Fruit fly (Drosophila melanogaster) whole organism, pupa: ENCODE measurements around the gene pyd.
A peak's percentile ranks its signal among the peaks of the same experiment; 100 is the strongest.

Experiments
- CG10348 ChIP-seq: fragments of 200-800 bp; sonication (Bioruptor generic); IDR thresholded peaks from 2 replicates; pipeline ENCODE4 v1.3.6; 2022; ENCODE audit warnings: missing biosample characterization, missing genetic modification characterization
- CG12605 ChIP-seq: fragments of 200-800 bp; sonication (Bioruptor generic); IDR thresholded peaks from 2 replicates; pipeline ENCODE4 v1.3.6; 2022; ENCODE audit warnings: missing biosample characterization, missing genetic modification characterization
- CG13204 ChIP-seq: fragments of 200-800 bp; sonication (Bioruptor generic); optimal IDR thresholded peaks from 2 replicates; lab custom pipeline; 2018; ENCODE audit warnings: missing biosample characterization, mild to moderate bottlenecking, missing genetic modification characterization, moderate library complexity
- CG14655 ChIP-seq: fragments of 200-800 bp; sonication (Bioruptor generic); optimal IDR thresholded peaks from 3 replicates; lab custom pipeline; 2017; ENCODE audit warnings: mild to moderate bottlenecking, missing biosample characterization, missing genetic modification reagents, missing genetic modification characterization
- CG15710 ChIP-seq: fragments of 200-800 bp; sonication (Bioruptor generic); optimal IDR thresholded peaks from 2 replicates; lab custom pipeline; 2018; ENCODE audit warnings: missing biosample characterization, mild to moderate bottlenecking, missing genetic modification characterization, moderate library complexity
- CG17806 ChIP-seq: fragments of 200-800 bp; sonication (Bioruptor generic); optimal IDR thresholded peaks from 2 replicates; lab custom pipeline; 2018; ENCODE audit warnings: missing biosample characterization, mild to moderate bottlenecking, missing genetic modification characterization, moderate library complexity
- CG32121 ChIP-seq: fragments of 200-800 bp; sonication (Bioruptor generic); IDR thresholded peaks from 2 replicates; pipeline ENCODE4 v1.3.6; 2022; ENCODE audit warnings: missing biosample characterization, missing genetic modification characterization
- CG34367 ChIP-seq: fragments of 200-800 bp; sonication (Bioruptor generic); optimal IDR thresholded peaks from 2 replicates; lab custom pipeline; 2018; ENCODE audit warnings: missing biosample characterization, mild to moderate bottlenecking, missing genetic modification characterization
- CG4496 ChIP-seq: fragments of 200-800 bp; sonication (Bioruptor generic); IDR thresholded peaks from 3 replicates; pipeline ENCODE4 v1.3.6; 2022; ENCODE audit warnings: missing biosample characterization, missing genetic modification characterization
- CG8159 ChIP-seq: fragments of 200-800 bp; sonication (Bioruptor generic); optimal IDR thresholded peaks from 3 replicates; lab custom pipeline; 2018; ENCODE audit warnings: missing biosample characterization, mild to moderate bottlenecking, missing genetic modification characterization, moderate library complexity
- CG8301 ChIP-seq: fragments of 200-800 bp; sonication (Bioruptor generic); optimal IDR thresholded peaks from 2 replicates; lab custom pipeline; 2018; ENCODE audit warnings: missing biosample characterization, mild to moderate bottlenecking, missing genetic modification characterization
- CG9948 ChIP-seq: fragments of 200-800 bp; sonication (Bioruptor generic); optimal IDR thresholded peaks from 2 replicates; lab custom pipeline; 2018; ENCODE audit warnings: missing biosample characterization, mild to moderate bottlenecking, missing genetic modification characterization, moderate library complexity
- D1 ChIP-seq: fragments of 200-800 bp; sonication (Bioruptor generic); optimal IDR thresholded peaks from 2 replicates; lab custom pipeline; 2018; ENCODE audit warnings: missing biosample characterization, mild to moderate bottlenecking, missing genetic modification characterization, moderate library complexity
- EcR ChIP-seq: fragments of 200-800 bp; sonication (Bioruptor generic); optimal IDR thresholded peaks from 3 replicates; lab custom pipeline; 2019; ENCODE audit warnings: missing biosample characterization, missing genetic modification characterization, mild to moderate bottlenecking, moderate library complexity, missing genetic modification reagents
- Ets98B ChIP-seq: fragments of 200-800 bp; sonication (Bioruptor generic); IDR thresholded peaks from 2 replicates; pipeline ENCODE4 v1.3.6; 2022; ENCODE audit warnings: missing biosample characterization, missing genetic modification characterization
- Pif1A ChIP-seq: fragments of 200-800 bp; sonication (Bioruptor generic); optimal IDR thresholded peaks from 3 replicates; lab custom pipeline; 2016; ENCODE audit warnings: missing biosample characterization, missing genetic modification characterization
- Pif1B ChIP-seq: fragments of 200-800 bp; sonication (Bioruptor generic); optimal IDR thresholded peaks from 3 replicates; lab custom pipeline; 2016; ENCODE audit warnings: missing biosample characterization, missing genetic modification characterization
- Snoo ChIP-seq: fragments of 200-800 bp; sonication (Bioruptor generic); optimal IDR thresholded peaks from 3 replicates; lab custom pipeline; 2017; ENCODE audit warnings: missing biosample characterization, mild to moderate bottlenecking, missing genetic modification characterization, inconsistent platforms
- fd96Ca ChIP-seq: fragments of 200-800 bp; sonication (Bioruptor generic); IDR thresholded peaks from 3 replicates; pipeline ENCODE4 v1.3.6; 2022; ENCODE audit warnings: missing biosample characterization, missing genetic modification characterization
- gl ChIP-seq: fragments of 200-800 bp; sonication (Bioruptor generic); optimal IDR thresholded peaks from 2 replicates; lab custom pipeline; 2018; ENCODE audit warnings: missing biosample characterization, mild to moderate bottlenecking, missing genetic modification characterization
- rn ChIP-seq: fragments of 200-800 bp; sonication (Bioruptor generic); IDR thresholded peaks from 2 replicates; pipeline ENCODE4 v1.3.6; 2022; ENCODE audit warnings: missing biosample characterization, missing genetic modification characterization

The pyd gene

DNA sequence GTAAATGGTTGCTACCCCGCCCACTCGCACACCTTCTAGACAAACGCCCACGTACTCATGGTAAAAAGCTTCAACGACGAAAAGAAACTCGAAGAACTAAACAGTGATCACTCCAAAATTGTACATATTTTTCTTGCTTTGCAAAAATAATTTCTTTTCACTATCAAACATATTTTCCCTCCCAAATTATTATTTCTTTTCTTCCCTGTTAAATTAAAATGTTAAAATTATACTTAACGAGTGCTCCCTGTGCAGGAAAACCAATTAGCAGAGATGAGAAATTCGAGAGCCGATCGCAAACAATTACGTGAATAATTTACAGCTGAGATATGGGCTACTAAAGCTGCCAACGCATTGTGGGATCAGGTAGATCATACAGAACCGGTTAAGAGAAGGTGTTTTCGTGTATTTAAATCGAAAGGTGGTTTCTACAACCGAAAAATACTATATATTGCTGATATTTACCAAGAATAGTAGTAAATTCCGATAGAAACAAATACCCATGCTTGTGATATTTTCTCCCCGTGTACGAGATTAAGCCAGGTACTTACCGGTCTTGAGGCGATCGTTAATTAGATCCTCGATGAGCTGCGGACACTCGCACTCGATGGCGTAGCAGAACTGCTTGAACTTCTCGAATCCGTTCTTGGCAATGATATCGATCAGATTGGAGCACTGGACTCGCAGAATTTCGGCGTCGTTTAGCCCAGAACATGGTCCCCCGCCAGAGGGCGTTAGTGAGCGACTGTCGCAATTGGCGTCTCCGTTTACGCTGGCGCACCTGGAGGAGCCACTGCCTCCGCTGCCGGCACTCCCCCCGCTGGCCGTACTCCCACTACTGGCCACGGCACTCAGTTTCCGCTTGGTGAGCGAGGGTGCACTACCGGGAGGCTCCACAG lies 1.3 kb downstream of the pyd start:
- TF ChIP-seq CG4496 (GFP tag; lab: Robert Waterston, UW) (0 out of 3 replicates have a peak, but pooled peaks have one; percentile 40), CG17806 (tag; lab: Kevin White, UChicago) (peak; percentile 12), D1 (tag; lab: Kevin White, UChicago) (no peak), CG8159 (tag; lab: Kevin White, UChicago) (peak; percentile 49), CG15710 (peak; percentile 44), gl (tag; lab: Kevin White, UChicago) (no peak), Pif1B (GFP tag; lab: Kevin White, UChicago) (no peak), CG12605 (GFP tag; lab: Robert Waterston, UW) (peak; percentile 21; the same call in 1 of the 2 replicates), CG9948 (tag; lab: Kevin White, UChicago) (no peak), CG13204 (GFP tag; lab: Kevin White, UChicago) (no peak)
- TF ChIP-seq, all 21 proteins: peak for 5

DNA sequence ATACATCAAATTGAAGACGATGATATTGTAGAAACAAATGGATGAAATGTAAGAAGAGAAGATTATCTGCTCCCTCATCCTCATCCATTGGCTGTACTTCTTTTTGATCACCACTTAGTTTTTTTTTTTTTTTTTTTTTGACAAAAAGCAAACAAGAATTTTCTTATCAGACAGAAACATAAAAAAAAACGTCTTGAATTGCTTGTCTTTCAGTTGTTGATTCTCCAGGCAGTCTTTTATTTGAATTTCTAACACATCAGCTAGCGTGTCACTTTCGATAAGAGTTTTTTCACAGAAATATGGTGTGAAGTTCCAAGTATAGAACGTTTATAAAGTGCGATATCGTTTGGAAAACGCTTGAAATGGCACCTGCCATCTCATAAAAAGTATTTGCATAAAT lies 2.0 kb downstream of the pyd start:
- no peak for TF ChIP-seq CG17806 (tag; lab: Kevin White, UChicago)
- TF ChIP-seq EcR (GFP tag; lab: Kevin White, UChicago): no peak
- no peak for TF ChIP-seq gl (tag; lab: Kevin White, UChicago)
- TF ChIP-seq Pif1A: no peak
- no peak for TF ChIP-seq CG13204 (GFP tag; lab: Kevin White, UChicago)
- no peak for TF ChIP-seq Pif1B (GFP tag; lab: Kevin White, UChicago)
- no peak for TF ChIP-seq CG12605 (GFP tag; lab: Robert Waterston, UW)
- TF ChIP-seq CG32121 (GFP tag; lab: Robert Waterston, UW): no peak
- TF ChIP-seq CG8301 (tag; lab: Kevin White, UChicago): no peak
- no peak for TF ChIP-seq fd96Ca (GFP tag; lab: Robert Waterston, UW)
- TF ChIP-seq CG10348 (GFP tag; lab: Robert Waterston, UW): no peak
- no peak for TF ChIP-seq rn (GFP tag; lab: Robert Waterston, UW)
- no peak for TF ChIP-seq CG34367
- TF ChIP-seq Snoo (tag; lab: Kevin White, UChicago): no peak
- TF ChIP-seq D1 (tag; lab: Kevin White, UChicago): no peak
- TF ChIP-seq CG8159 (tag; lab: Kevin White, UChicago): no peak
- TF ChIP-seq CG14655 (GFP tag; lab: Kevin White, UChicago): no peak

DNA sequence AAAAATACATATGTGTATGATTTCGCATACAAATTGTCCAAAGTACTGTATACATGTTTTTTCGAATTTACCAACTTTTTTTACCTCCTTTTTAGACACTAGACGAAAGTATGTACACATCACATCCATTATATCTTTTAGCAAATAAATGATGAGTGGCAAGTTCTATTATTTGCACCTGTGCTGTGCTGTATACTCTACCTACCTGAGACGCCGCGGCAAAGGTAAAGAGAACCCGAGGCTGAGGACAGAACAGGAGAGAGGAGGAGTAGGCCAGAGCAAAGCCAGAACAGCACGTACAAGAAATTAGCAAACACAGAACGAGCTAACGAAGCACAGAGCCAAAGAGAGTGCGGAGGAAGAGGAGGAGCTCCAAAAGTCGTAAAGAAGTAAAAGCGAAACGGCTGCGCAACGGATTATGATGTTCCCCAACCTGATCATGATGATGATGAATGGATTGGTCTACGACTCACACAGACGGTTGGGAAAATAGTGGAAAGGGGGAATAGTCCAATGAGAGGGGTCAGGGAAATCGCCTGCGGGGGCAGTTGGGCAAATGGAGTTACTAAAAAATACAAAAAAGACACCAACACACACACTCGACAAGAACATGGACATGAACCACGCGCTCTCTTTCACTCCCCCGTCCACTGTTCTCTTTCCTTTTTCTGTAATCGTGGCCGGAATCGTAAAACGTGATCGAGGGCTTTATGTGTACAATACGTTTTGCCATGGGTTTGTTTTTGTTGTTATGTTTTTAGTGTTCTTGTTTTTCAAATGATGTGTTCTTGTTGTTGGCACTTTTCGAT lies 3.7 kb downstream of the pyd start:
- peak; percentile 93 for TF ChIP-seq CG8159 (tag; lab: Kevin White, UChicago)
- peak; percentile 99 for TF ChIP-seq CG9948 (tag; lab: Kevin White, UChicago)
- no peak for TF ChIP-seq CG10348 (GFP tag; lab: Robert Waterston, UW)
- peak; percentile 55 for TF ChIP-seq Ets98B (GFP tag; lab: Robert Waterston, UW)
- peak; percentile 91 for TF ChIP-seq CG15710
- TF ChIP-seq gl (tag; lab: Kevin White, UChicago): peak; percentile 77
- peak; percentile 75; the same call in 1 of the 2 replicates for TF ChIP-seq CG32121 (GFP tag; lab: Robert Waterston, UW)
- TF ChIP-seq CG17806 (tag; lab: Kevin White, UChicago): peak; percentile 97
- TF ChIP-seq CG13204 (GFP tag; lab: Kevin White, UChicago): peak; percentile 12
- peak; percentile 69 for TF ChIP-seq Pif1B (GFP tag; lab: Kevin White, UChicago)
- TF ChIP-seq rn (GFP tag; lab: Robert Waterston, UW): peak; percentile 70
- peak; percentile 91 for TF ChIP-seq CG8301 (tag; lab: Kevin White, UChicago)
- TF ChIP-seq CG4496 (GFP tag; lab: Robert Waterston, UW): peak; percentile 81
- TF ChIP-seq Snoo (tag; lab: Kevin White, UChicago): peak; percentile 76
- peak; percentile 98 for TF ChIP-seq CG14655 (GFP tag; lab: Kevin White, UChicago)
- peak; percentile 90 for TF ChIP-seq Pif1A
- peak; percentile 63; the same call in 2 of the 3 replicates for TF ChIP-seq fd96Ca (GFP tag; lab: Robert Waterston, UW)
- TF ChIP-seq EcR (GFP tag; lab: Kevin White, UChicago): peak; percentile 58
- peak; percentile 86 for TF ChIP-seq D1 (tag; lab: Kevin White, UChicago)
- TF ChIP-seq CG34367: peak; percentile 90
- peak; percentile 54 for TF ChIP-seq CG12605 (GFP tag; lab: Robert Waterston, UW)

DNA sequence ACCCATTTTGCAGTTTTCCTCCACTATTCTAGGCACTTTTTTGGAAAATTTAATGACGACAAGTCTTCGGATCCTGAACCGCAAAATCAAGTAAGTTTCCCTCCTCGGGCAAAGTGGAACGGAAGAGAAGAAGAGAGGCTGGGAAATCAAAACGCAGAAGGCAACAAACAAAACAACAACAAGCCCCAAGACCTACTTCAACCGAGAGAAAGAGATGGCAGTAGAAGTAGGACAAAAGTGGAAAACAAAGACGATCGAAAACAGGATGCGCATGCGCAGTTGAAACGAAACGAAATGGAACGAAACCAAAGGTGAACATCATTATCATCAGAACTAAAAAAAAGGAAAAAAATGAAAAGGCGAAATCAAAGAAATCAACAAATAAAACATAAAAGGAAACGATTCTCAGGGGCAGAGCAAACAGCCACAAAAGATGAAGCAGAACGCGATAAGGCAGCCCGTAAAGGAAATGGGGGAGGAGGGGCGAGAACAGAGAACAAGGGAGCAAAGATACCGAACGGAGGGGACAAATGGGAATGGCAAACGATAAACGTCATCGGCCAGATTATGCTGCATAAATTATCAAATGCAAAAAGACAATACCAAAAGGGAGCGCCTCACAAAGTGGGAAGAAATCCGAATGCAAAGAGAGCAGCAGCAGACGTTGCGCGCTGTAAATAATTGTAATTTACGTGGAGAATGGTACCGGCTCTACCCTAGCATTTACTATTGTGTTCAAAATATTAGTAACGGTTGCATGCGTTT lies 4.5 kb downstream of the pyd start:
- TF ChIP-seq fd96Ca (GFP tag; lab: Robert Waterston, UW) (0 out of 3 replicates have a peak, but pooled peaks have one; percentile 28), CG4496 (GFP tag; lab: Robert Waterston, UW) (peak; percentile 31), D1 (tag; lab: Kevin White, UChicago) (peak; percentile 46), CG17806 (tag; lab: Kevin White, UChicago) (peak; percentile 76), CG15710 (peak; percentile 58), CG8301 (tag; lab: Kevin White, UChicago) (no peak), CG12605 (GFP tag; lab: Robert Waterston, UW) (peak; percentile 60; the same call in 1 of the 2 replicates), CG14655 (GFP tag; lab: Kevin White, UChicago) (no peak), CG9948 (tag; lab: Kevin White, UChicago) (peak; percentile 22), CG10348 (GFP tag; lab: Robert Waterston, UW) (no peak), EcR (GFP tag; lab: Kevin White, UChicago) (peak; percentile 88), CG13204 (GFP tag; lab: Kevin White, UChicago) (peak; percentile 87), gl (tag; lab: Kevin White, UChicago) (peak; percentile 99), CG34367 (peak; percentile 67)
- TF ChIP-seq, all 21 proteins: peak for 11
